Worm (Caenorhabditis elegans): ENCODE data around the gene miro-1.

DNA sequence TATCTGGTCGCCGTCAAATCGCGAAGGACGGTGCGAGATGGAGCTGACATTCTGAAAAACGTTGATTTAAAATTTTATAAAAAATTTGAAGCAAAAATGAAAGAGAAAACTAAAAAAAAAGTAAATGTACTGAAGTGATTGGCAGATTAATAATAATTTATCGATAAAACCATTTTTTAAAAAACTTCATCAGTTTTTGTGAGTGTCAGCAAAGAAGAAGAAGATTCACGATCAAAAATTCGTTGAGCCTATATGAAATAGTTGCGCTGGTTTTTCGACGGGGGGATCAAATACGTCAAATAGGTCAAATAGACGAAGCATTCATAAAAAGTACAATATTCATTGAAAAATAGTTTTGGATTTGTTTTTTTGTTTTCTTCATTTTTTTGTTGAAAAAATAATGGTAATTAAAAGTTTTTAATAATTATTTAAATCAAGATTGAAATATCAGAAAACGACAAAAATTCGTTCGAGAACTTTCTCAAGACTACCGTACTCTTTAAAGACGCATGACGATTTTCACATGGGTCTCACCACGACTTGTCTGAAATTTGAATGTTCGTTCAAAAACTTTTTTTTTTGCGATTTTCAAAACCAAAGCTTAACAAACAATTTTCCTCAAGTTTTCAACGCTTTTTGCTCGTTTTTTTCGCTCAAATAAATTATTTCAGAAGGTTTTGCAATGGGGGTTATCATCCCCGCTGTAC, 44.9 kb upstream of the miro-1 start, which contains the start of the genes memi-1 and cyp-31A3:
- no peak for TF ChIP-seq lsy-27 (tag; optimal IDR thresholded peaks at IDR 0.05; ENCODE audit: borderline replicate concordance, insufficient read depth)
- no peak for TF ChIP-seq attf-3 (GFP tag; conservative IDR thresholded peaks at IDR 0.05)
- no peak for TF ChIP-seq pha-4 (tag; optimal IDR thresholded peaks at IDR 0.05)

All from whole organism, young adult.